Worm (Caenorhabditis elegans): ENCODE results near the gene ZK1307.3.

DNA sequence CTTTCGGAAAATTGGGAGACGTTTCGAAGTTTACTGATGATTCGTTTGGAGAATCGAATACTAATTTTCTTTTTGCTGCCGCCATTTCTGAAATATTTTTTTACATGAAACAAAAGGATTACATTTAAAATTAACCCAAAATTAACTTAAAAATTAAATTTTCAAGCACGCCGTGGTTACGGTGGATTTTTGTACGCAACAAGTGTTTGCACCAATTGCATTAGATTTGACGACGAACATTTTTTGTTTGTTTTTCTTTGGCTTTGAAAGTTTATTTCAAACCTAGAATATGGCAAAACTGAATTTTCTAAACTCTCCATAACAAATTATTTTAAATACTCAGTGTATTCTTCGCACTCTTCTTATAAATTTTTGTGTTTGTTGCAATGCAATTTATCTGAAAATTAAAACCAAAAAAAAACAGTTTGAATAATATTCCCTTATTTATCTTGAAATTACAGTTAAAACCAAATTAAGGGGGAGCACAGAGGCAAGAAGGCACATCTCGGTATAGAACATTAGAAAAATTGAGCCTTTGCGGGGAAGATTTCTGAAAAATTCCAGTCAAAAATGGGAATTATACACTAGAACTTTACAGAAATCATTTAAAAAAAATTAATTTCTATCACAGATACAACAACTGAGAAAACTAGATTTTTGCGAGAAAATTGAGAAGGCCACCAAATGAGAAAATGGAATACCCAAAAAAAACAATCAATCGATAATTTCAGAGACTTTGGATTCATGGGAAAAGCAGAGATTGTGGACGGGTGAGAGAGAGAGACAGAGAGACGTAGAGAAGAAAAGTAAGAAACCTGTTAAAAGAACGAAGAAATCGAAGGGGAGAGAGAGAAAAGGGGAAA, 35.5 kb downstream of the ZK1307.3 start, which contains the start of gene hal-3:
- TF ChIP-seq Y75B8A.6 (GFP tag; IDR thresholded peaks at IDR 0.05) (no peak), ceh-44 (GFP tag; IDR thresholded peaks at IDR 0.05) (no peak), attf-4 (tag; optimal IDR thresholded peaks at IDR 0.05) (no peak), F49E8.2 (tag; optimal IDR thresholded peaks at IDR 0.05; ENCODE audit: borderline replicate concordance) (no peak), nhr-48 (tag; optimal IDR thresholded peaks at IDR 0.05) (no peak), nhr-77 (tag; optimal IDR thresholded peaks at IDR 0.05) (no peak), lin-13 (GFP tag; optimal IDR thresholded peaks at IDR 0.05) (no peak), unc-39 (tag; optimal IDR thresholded peaks at IDR 0.05) (no peak), egl-27 (tag; optimal IDR thresholded peaks at IDR 0.05) (no peak), skn-1 (tag; optimal IDR thresholded peaks at IDR 0.05) (no peak), aha-1 (tag) (peak; percentile 75), nhr-28 (tag; optimal IDR thresholded peaks at IDR 0.05) (no peak), nhr-6 (tag; optimal IDR thresholded peaks at IDR 0.05) (no peak), pqm-1 (tag; optimal IDR thresholded peaks at IDR 0.05) (no peak)

Measured in whole organism, L4 larva.